Worm (Caenorhabditis elegans) whole organism, L1 larva: ENCODE data around the gene fbxa-120.

Experiments used
- aly-2 ChIP-seq: fragments of 150-350 bp; optimal IDR thresholded peaks from 2 replicates; lab custom pipeline; 2014; ENCODE audit warnings: missing biosample characterization, missing genetic modification characterization
- ama-1 ChIP-seq: fragments of 150-350 bp; optimal IDR thresholded peaks from 2 replicates; lab custom pipeline; 2014
- ceh-82 ChIP-seq, 3 experiments: fragments of 150-350 bp in 1 of 3; sonication (generic microtip) in 2 of 3; optimal IDR thresholded peaks; 2 replicates each; lab custom pipeline; 2014 to 2017; ENCODE audit warnings: missing biosample characterization in 3 of 3, missing genetic modification characterization in 3 of 3
- egl-27 ChIP-seq, 2 experiments: fragments of 150-350 bp in 1 of 2; sonication (generic microtip); optimal IDR thresholded peaks; 3 replicates each; lab custom pipeline; 2017 to 2018; ENCODE audit warnings: missing biosample characterization in 2 of 2, missing genetic modification characterization in 2 of 2, missing genetic modification reagents in 2 of 2
- elt-3 ChIP-seq, 6 experiments: fragments of 150-350 bp in 1 of 6; sonication (generic microtip); optimal IDR thresholded peaks; 2 replicates each; lab custom pipeline; 2017 to 2018; ENCODE audit warnings: missing biosample characterization in 6 of 6, missing genetic modification characterization in 6 of 6, inconsistent platforms in 1 of 6
- fkh-10 ChIP-seq: sonication (generic microtip); optimal IDR thresholded peaks from 2 replicates; lab custom pipeline; 2017; ENCODE audit warnings: missing biosample characterization, missing genetic modification reagents, missing genetic modification characterization
- mep-1 ChIP-seq: fragments of 150-350 bp; optimal IDR thresholded peaks from 2 replicates; lab custom pipeline; 2014; ENCODE audit warnings: missing biosample characterization, missing genetic modification characterization
- nhr-19 ChIP-seq: fragments of 200-800 bp; sonication (Bioruptor generic); conservative IDR thresholded peaks from 2 replicates; pipeline ENCODE4 v1.3.6; 2022; ENCODE audit warnings: missing genetic modification characterization, missing compliant biosample characterization
- nhr-237 ChIP-seq: fragments of 150-350 bp; optimal IDR thresholded peaks from 2 replicates; lab custom pipeline; 2014; ENCODE audit warnings: missing biosample characterization, missing genetic modification characterization
- pqm-1 ChIP-seq: sonication (generic microtip); optimal IDR thresholded peaks from 3 replicates; lab custom pipeline; 2017; ENCODE audit warnings: missing biosample characterization, missing genetic modification characterization
- rnt-1 ChIP-seq: sonication (generic microtip); optimal IDR thresholded peaks from 2 replicates; lab custom pipeline; 2016; ENCODE audit warnings: mild to moderate bottlenecking, missing genetic modification characterization, moderate library complexity, missing compliant biosample characterization
- tbx-2 ChIP-seq: sonication (generic microtip); optimal IDR thresholded peaks from 2 replicates; lab custom pipeline; 2016; ENCODE audit warnings: missing genetic modification characterization, missing compliant biosample characterization
- zag-1 ChIP-seq: fragments of 150-350 bp; optimal IDR thresholded peaks from 2 replicates; lab custom pipeline; 2014; ENCODE audit warnings: missing biosample characterization, missing genetic modification characterization
- ztf-4 ChIP-seq: fragments of 150-350 bp; optimal IDR thresholded peaks from 2 replicates; lab custom pipeline; 2014; ENCODE audit warnings: missing biosample characterization, missing genetic modification characterization

ce11 chrX:17300735-17301134 lies 1.8 kb upstream of the fbxa-120 start:
- TF ChIP-seq ceh-82 (tag; optimal IDR thresholded peaks at IDR 0.05; lab: Kevin White, UChicago) (no peak), pqm-1 (tag; lab: Kevin White, UChicago) (no peak), zag-1 (tag; lab: Kevin White, UChicago) (no peak), mep-1 (tag; lab: Kevin White, UChicago) (no peak), aly-2 (tag; lab: Kevin White, UChicago) (no peak), ztf-4 (tag; lab: Kevin White, UChicago) (no peak), fkh-10 (GFP tag; lab: Kevin White, UChicago) (no peak), nhr-19 (no peak), nhr-237 (no peak), egl-27 (tag; optimal IDR thresholded peaks at IDR 0.05; lab: Kevin White, UChicago) (no peak), elt-3 (tag; optimal IDR thresholded peaks at IDR 0.05; lab: Kevin White, UChicago) (no peak), tbx-2 (tag; lab: Kevin White, UChicago) (no peak), ama-1 (lab: Kevin White, UChicago) (no peak), rnt-1 (no peak)
